Worm (Caenorhabditis elegans) whole organism, L1 larva: ENCODE measurements around the gene F33E11.2.

Experiments
- ama-1 ChIP-seq: fragments of 150-350 bp; optimal IDR thresholded peaks from 2 replicates; lab custom pipeline; 2014
- lin-13 ChIP-seq: fragments of 150-350 bp; optimal IDR thresholded peaks from 2 replicates; lab custom pipeline; 2014; ENCODE audit warnings: missing biosample characterization, missing genetic modification reagents, missing genetic modification characterization
- nhr-12 ChIP-seq: sonication (generic microtip); optimal IDR thresholded peaks from 2 replicates; lab custom pipeline; 2017; ENCODE audit warnings: missing biosample characterization, missing genetic modification characterization
- pax-3 ChIP-seq: fragments of 200-800 bp; sonication (Bioruptor generic); optimal IDR thresholded peaks from 2 replicates; lab custom pipeline; 2018; ENCODE audit warnings: mild to moderate bottlenecking, missing genetic modification characterization, moderate library complexity, missing compliant biosample characterization
- pqm-1 ChIP-seq: sonication (generic microtip); optimal IDR thresholded peaks from 3 replicates; lab custom pipeline; 2017; ENCODE audit warnings: missing biosample characterization, missing genetic modification characterization
- unc-86 ChIP-seq: sonication (generic microtip); optimal IDR thresholded peaks from 2 replicates; lab custom pipeline; 2016; ENCODE audit warnings: missing genetic modification characterization, missing compliant biosample characterization
- vab-15 ChIP-seq: sonication (generic microtip); optimal IDR thresholded peaks from 2 replicates; lab custom pipeline; 2017; ENCODE audit warnings: missing genotype, mild to moderate bottlenecking, missing genetic modification characterization, missing compliant biosample characterization
- zag-1 ChIP-seq: fragments of 150-350 bp; optimal IDR thresholded peaks from 2 replicates; lab custom pipeline; 2014; ENCODE audit warnings: missing biosample characterization, missing genetic modification characterization

ce11 chrV:320009-320408 is 22.3 kb downstream of the F33E11.2 start:
- no peak for TF ChIP-seq pqm-1 (tag; lab: Kevin White, UChicago)
- no peak for TF ChIP-seq zag-1
- TF ChIP-seq lin-13 (GFP tag; lab: Kevin White, UChicago): no peak
- TF ChIP-seq pax-3 (tag; lab: Kevin White, UChicago): no peak
- no peak for TF ChIP-seq unc-86 (tag; lab: Kevin White, UChicago)
- TF ChIP-seq nhr-12 (tag; lab: Kevin White, UChicago): no peak
- no peak for TF ChIP-seq ama-1
- no peak for TF ChIP-seq vab-15 (tag; lab: Kevin White, UChicago)
